Fruit fly (Drosophila melanogaster): ENCODE measurements around the gene CG1662.
A peak's percentile ranks its signal among the peaks of the same experiment; 100 is the strongest.

CG1662 gene

DNA sequence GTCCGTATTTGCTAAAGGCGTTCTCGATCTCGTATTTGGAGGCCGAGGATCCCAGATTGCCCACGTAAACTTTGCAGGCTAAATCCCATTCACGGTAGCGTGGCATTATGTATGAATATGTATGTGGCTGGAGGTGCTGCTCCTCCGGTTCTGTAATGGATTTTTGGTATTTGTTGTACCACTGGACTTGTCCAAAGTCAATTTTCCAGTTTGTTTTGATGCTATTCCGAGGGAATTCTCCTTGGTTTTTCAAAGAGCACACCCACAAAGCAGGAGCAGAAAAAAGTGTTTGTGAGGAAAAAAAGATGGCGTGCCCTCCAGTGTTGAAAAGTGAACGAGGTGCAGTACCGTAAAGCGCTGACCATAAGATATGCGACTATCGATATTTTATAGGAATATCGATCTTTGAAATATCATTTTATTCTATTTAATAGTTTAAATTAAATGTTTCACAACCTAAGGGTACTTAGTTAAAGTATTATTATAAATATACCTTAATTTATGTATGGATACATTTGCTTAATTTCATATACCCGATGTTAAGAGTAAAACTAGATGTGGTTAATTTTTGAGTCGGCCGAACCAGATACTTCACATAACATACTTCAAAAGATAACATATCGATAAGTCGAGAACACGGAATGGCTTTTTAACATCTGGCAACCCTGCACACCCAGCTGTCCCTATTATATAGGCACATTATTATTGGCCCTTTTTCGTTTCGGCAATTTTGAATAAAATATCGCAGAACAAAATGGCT lies 2.6 kb upstream of the CG1662 start, which contains the start of the genes Rbp1-like and Tim9a (continued):
- TF ChIP-seq chif (GFP tag; optimal IDR thresholded peaks at IDR 0.05) (no peak), zfh2 (GFP tag; optimal IDR thresholded peaks at IDR 0.05) (peak; percentile 18), CG30403 (GFP tag; optimal IDR thresholded peaks at IDR 0.05) (peak; percentile 61), E2f1 (GFP tag; IDR thresholded peaks at IDR 0.05) (no peak), CG8478 (optimal IDR thresholded peaks at IDR 0.05) (no peak), Hr51 (GFP tag; optimal IDR thresholded peaks at IDR 0.05) (peak in 1 of 2 experiments; percentile 41), Hand (GFP tag; optimal IDR thresholded peaks at IDR 0.05) (no peak), CG17829 (tag; optimal IDR thresholded peaks at IDR 0.05) (peak; percentile 51), CG31441 (GFP tag; IDR thresholded peaks at IDR 0.05) (peak; percentile 37; the same call in 1 of the 2 replicates), dati (GFP tag; IDR thresholded peaks at IDR 0.05) (no peak), CG12104 (GFP tag; optimal IDR thresholded peaks at IDR 0.05) (peak; percentile 28), CG34376 (GFP tag; optimal IDR thresholded peaks at IDR 0.05) (peak; percentile 53), Max (GFP tag; optimal IDR thresholded peaks at IDR 0.05) (peak; percentile 39), dmrt11E (tag; optimal IDR thresholded peaks at IDR 0.05) (peak; percentile 21), D (optimal IDR thresholded peaks at IDR 0.05) (no peak), D (GFP tag; optimal IDR thresholded peaks at IDR 0.05) (no peak), vfl (GFP tag; optimal IDR thresholded peaks at IDR 0.05) (no peak), az2 (GFP tag; optimal IDR thresholded peaks at IDR 0.05) (no peak), CG17802 (tag; optimal IDR thresholded peaks at IDR 0.05) (no peak), pum (GFP tag; optimal IDR thresholded peaks at IDR 0.05) (no peak), insv (GFP tag; optimal IDR thresholded peaks at IDR 0.05) (no peak), H2.0 (GFP tag; IDR thresholded peaks at IDR 0.05) (peak; percentile 13; the same call in 1 of the 2 replicates), Chrac-16 (GFP tag; optimal IDR thresholded peaks at IDR 0.05) (peak; percentile 4), grn (GFP tag; optimal IDR thresholded peaks at IDR 0.05) (no peak), CG2129 (GFP tag; IDR thresholded peaks at IDR 0.05; ENCODE audit: partially characterized antibody) (peak; percentile 54), CG31388 (GFP tag; optimal IDR thresholded peaks at IDR 0.05) (no peak), ase (GFP tag; IDR thresholded peaks at IDR 0.05) (no peak), sna (GFP tag; IDR thresholded peaks at IDR 0.05; ENCODE audit: partially characterized antibody) (peak; percentile 62; the same call in 1 of the 2 replicates), sisA (GFP tag; IDR thresholded peaks at IDR 0.05) (no peak), gcm2 (GFP tag; optimal IDR thresholded peaks at IDR 0.05) (no peak), sqz (GFP tag; optimal IDR thresholded peaks at IDR 0.05) (peak; percentile 67), jigr1 (GFP tag; IDR thresholded peaks at IDR 0.05) (no peak), CG18764 (GFP tag; optimal IDR thresholded peaks at IDR 0.05) (peak; percentile 26), CG8290 (GFP tag; optimal IDR thresholded peaks at IDR 0.05) (peak; percentile 82), CG8290 (tag; optimal IDR thresholded peaks at IDR 0.05) (peak in 1 of 2 experiments; percentile 43), Atf3 (GFP tag; optimal IDR thresholded peaks at IDR 0.05) (no peak), CG13775 (GFP tag; optimal IDR thresholded peaks at IDR 0.05) (peak; percentile 41), CG14050 (GFP tag; IDR thresholded peaks at IDR 0.05) (no peak), Hey (tag; optimal IDR thresholded peaks at IDR 0.05) (no peak), Blimp-1 (GFP tag; optimal IDR thresholded peaks at IDR 0.05) (no peak), CG14014 (GFP tag; IDR thresholded peaks at IDR 0.05) (no peak), Ptx1 (GFP tag; IDR thresholded peaks at IDR 0.05) (0 out of 2 replicates have a peak, but pooled peaks have one; percentile 8), Abd-B (GFP tag; optimal IDR thresholded peaks at IDR 0.05) (peak; percentile 19), HmgD (GFP tag; optimal IDR thresholded peaks at IDR 0.05) (no peak), MESR4 (GFP tag; optimal IDR thresholded peaks at IDR 0.05) (peak; percentile 92), nerfin-2 (GFP tag; IDR thresholded peaks at IDR 0.05; ENCODE audit: partially characterized antibody) (peak; percentile 56; the same call in 1 of the 2 replicates), CTCF (GFP tag; optimal IDR thresholded peaks at IDR 0.05) (peak; percentile 24), CG6272 (GFP tag; IDR thresholded peaks at IDR 0.05) (no peak), stwl (tag; optimal IDR thresholded peaks at IDR 0.05) (peak; percentile 65), Opbp (GFP tag; IDR thresholded peaks at IDR 0.05; ENCODE audit: partially characterized antibody) (peak; percentile 59; the same call in 2 of the 3 replicates), Meics (GFP tag; optimal IDR thresholded peaks at IDR 0.05) (peak; percentile 50)

Measured in whole organism, embryonic.